Worm (Caenorhabditis elegans) whole organism, L1 larva: ENCODE measurements around the gene Y62F5A.9.

Experiments used
- aly-2 ChIP-seq: fragments of 150-350 bp; optimal IDR thresholded peaks from 2 replicates; lab custom pipeline; 2014; ENCODE audit warnings: missing biosample characterization, missing genetic modification characterization
- ama-1 ChIP-seq: fragments of 150-350 bp; optimal IDR thresholded peaks from 2 replicates; lab custom pipeline; 2014
- mep-1 ChIP-seq: fragments of 150-350 bp; optimal IDR thresholded peaks from 2 replicates; lab custom pipeline; 2014; ENCODE audit warnings: missing biosample characterization, missing genetic modification characterization
- pqm-1 ChIP-seq: sonication (generic microtip); optimal IDR thresholded peaks from 3 replicates; lab custom pipeline; 2017; ENCODE audit warnings: missing biosample characterization, missing genetic modification characterization
- tbx-2 ChIP-seq: sonication (generic microtip); optimal IDR thresholded peaks from 2 replicates; lab custom pipeline; 2016; ENCODE audit warnings: missing genetic modification characterization, missing compliant biosample characterization

- TF ChIP-seq ama-1 = no peak
- no peak for TF ChIP-seq tbx-2 (tag; lab: Kevin White, UChicago)
- no peak for TF ChIP-seq pqm-1
- TF ChIP-seq aly-2 (tag; lab: Kevin White, UChicago) = no peak
- no peak for TF ChIP-seq mep-1 (tag; lab: Kevin White, UChicago)
Measured at ce11 chrII:11569213-11569868, 30.7 kb upstream of the Y62F5A.9 start, which contains the start of the genes F54D5.23 and F54D5.4.
